Worm (Caenorhabditis elegans): ENCODE data around the gene Y57G11C.20.

Y57G11C.20 gene

ce11 chrIV:14838095-14838494 lies 5.1 kb upstream of the Y57G11C.20 start (continued):
- TF ChIP-seq ceh-90 (tag; optimal IDR thresholded peaks at IDR 0.05) (peak; percentile 32), fos-1 (tag; optimal IDR thresholded peaks at IDR 0.05) (peak; percentile 64), nhr-77 (tag; optimal IDR thresholded peaks at IDR 0.05) (peak; percentile 55), nhr-76 (tag; optimal IDR thresholded peaks at IDR 0.05) (peak; percentile 59), nhr-19 (GFP tag; conservative IDR thresholded peaks at IDR 0.05) (peak; percentile 87), ceh-8 (GFP tag; optimal IDR thresholded peaks at IDR 0.05) (no peak), nhr-71 (tag; optimal IDR thresholded peaks at IDR 0.05) (peak; percentile 93), hlh-4 (tag; optimal IDR thresholded peaks at IDR 0.05) (peak; percentile 1), hlh-17 (GFP tag; optimal IDR thresholded peaks at IDR 0.05; ENCODE audit: borderline replicate concordance) (no peak), nhr-11 (tag; optimal IDR thresholded peaks at IDR 0.05) (no peak), sox-4 (tag; optimal IDR thresholded peaks at IDR 0.05) (no peak), C16A3.4 (tag; optimal IDR thresholded peaks at IDR 0.05) (peak; percentile 75), Y116A8C.19 (tag; optimal IDR thresholded peaks at IDR 0.05; ENCODE audit: borderline replicate concordance) (no peak), zag-1 (tag; optimal IDR thresholded peaks at IDR 0.05) (peak; percentile 49), C04F5.9 (tag; optimal IDR thresholded peaks at IDR 0.05) (peak; percentile 40), nhr-12 (tag; optimal IDR thresholded peaks at IDR 0.05) (no peak), snu-23 (GFP tag; optimal IDR thresholded peaks at IDR 0.05) (peak; percentile 96), ama-1 (optimal IDR thresholded peaks at IDR 0.05) (no peak), grh-1 (GFP tag; IDR thresholded peaks at IDR 0.05) (no peak), lin-13 (GFP tag; optimal IDR thresholded peaks at IDR 0.05) (peak; percentile 74), unc-86 (tag; optimal IDR thresholded peaks at IDR 0.05) (peak; percentile 58), aly-2 (tag; optimal IDR thresholded peaks at IDR 0.05) (peak; percentile 81), efl-1 (optimal IDR thresholded peaks at IDR 0.05) (peak; percentile 73 to 78), efl-1 (GFP tag; optimal IDR thresholded peaks at IDR 0.05 in 1 of 2) (peak; percentile 39 to 93), irx-1 (tag; optimal IDR thresholded peaks at IDR 0.05) (peak; percentile 84), pax-3 (tag; optimal IDR thresholded peaks at IDR 0.05) (no peak), lsy-2 (tag; optimal IDR thresholded peaks at IDR 0.05) (peak; percentile 72 to 87), F16B12.6 (tag; optimal IDR thresholded peaks at IDR 0.05) (no peak), ztf-4 (tag; optimal IDR thresholded peaks at IDR 0.05) (peak; percentile 70), unc-62 (GFP tag; optimal IDR thresholded peaks at IDR 0.05) (no peak), jun-1 (tag; optimal IDR thresholded peaks at IDR 0.05) (peak; percentile 67), rnt-1 (tag; optimal IDR thresholded peaks at IDR 0.05) (peak; percentile 82), elt-3 (tag; optimal IDR thresholded peaks at IDR 0.05) (peak in 2 of 6 experiments; percentile 72 to 74), sptf-1 (tag; optimal IDR thresholded peaks at IDR 0.05) (no peak), ces-1 (GFP tag; optimal IDR thresholded peaks at IDR 0.05) (no peak), tlp-1 (tag; optimal IDR thresholded peaks at IDR 0.05) (no peak), pag-3 (tag; optimal IDR thresholded peaks at IDR 0.05; ENCODE audit: borderline replicate concordance, insufficient read depth) (peak; percentile 54), fkh-10 (GFP tag; optimal IDR thresholded peaks at IDR 0.05) (no peak), dsc-1 (tag; optimal IDR thresholded peaks at IDR 0.05) (peak; percentile 93), tbx-2 (tag; optimal IDR thresholded peaks at IDR 0.05) (peak; percentile 82), unc-30 (tag; optimal IDR thresholded peaks at IDR 0.05) (no peak), lin-39 (tag; optimal IDR thresholded peaks at IDR 0.05) (peak; percentile 79), lin-35 (GFP tag; optimal IDR thresholded peaks at IDR 0.05) (peak; percentile 54 to 83), nhr-20 (tag; optimal IDR thresholded peaks at IDR 0.05) (peak; percentile 88), lin-14 (GFP tag; optimal IDR thresholded peaks at IDR 0.05) (peak; percentile 92), sup-37 (GFP tag; optimal IDR thresholded peaks at IDR 0.05) (peak; percentile 27), dpl-1 (GFP tag; optimal IDR thresholded peaks at IDR 0.05) (peak; percentile 60 to 61 (median 60)), skn-1 (tag; optimal IDR thresholded peaks at IDR 0.05) (peak; percentile 43), C34B4.2 (tag; optimal IDR thresholded peaks at IDR 0.05) (no peak), ztf-11 (tag; optimal IDR thresholded peaks at IDR 0.05) (peak in 1 of 2 experiments; percentile 85)

Data from whole organism, L1 larva.